Worm (Caenorhabditis elegans): ENCODE measurements around the gene Y37H2A.18.

- TF ChIP-seq F10B5.3 (tag; optimal IDR thresholded peaks at IDR 0.05) (no peak), F49E8.2 (tag; optimal IDR thresholded peaks at IDR 0.05; ENCODE audit: borderline replicate concordance) (no peak), nhr-76 (tag; optimal IDR thresholded peaks at IDR 0.05) (no peak), saeg-2 (GFP tag; IDR thresholded peaks at IDR 0.05) (no peak), nhr-77 (tag; optimal IDR thresholded peaks at IDR 0.05) (no peak), nhr-102 (tag; optimal IDR thresholded peaks at IDR 0.05) (no peak), Y48G9A.11 (GFP tag; IDR thresholded peaks at IDR 0.05) (no peak), ama-1 (optimal IDR thresholded peaks at IDR 0.05) (no peak)
Measured at ce11 chrV:18138695-18139094, 5.6 kb upstream of the Y37H2A.18 start, which contains the start of gene Y37H2A.10.
